Worm (Caenorhabditis elegans) whole organism, late embryonic: ENCODE results near the gene C07D8.5.

Source experiments
- ahr-1 ChIP-seq: sonication (generic microtip); optimal IDR thresholded peaks from 2 replicates; lab custom pipeline; 2016; ENCODE audit warnings: missing genetic modification characterization, missing compliant biosample characterization
- elt-2 ChIP-seq: sonication (generic microtip); optimal IDR thresholded peaks from 2 replicates; lab custom pipeline; 2016; ENCODE audit warnings: missing genetic modification reagents, missing genetic modification characterization, missing compliant biosample characterization
- fkh-10 ChIP-seq: fragments of 150-350 bp; optimal IDR thresholded peaks from 2 replicates; lab custom pipeline; 2014; ENCODE audit warnings: missing biosample characterization, missing genetic modification reagents, missing genetic modification characterization
- hlh-8 ChIP-seq: sonication (generic microtip); optimal IDR thresholded peaks from 2 replicates; lab custom pipeline; 2016; ENCODE audit warnings: missing genotype, missing genetic modification characterization, missing compliant biosample characterization
- nfya-1 ChIP-seq: sonication (generic microtip); optimal IDR thresholded peaks from 2 replicates; lab custom pipeline; 2017; ENCODE audit warnings: missing genetic modification characterization, mild to moderate bottlenecking, missing compliant biosample characterization, antibody characterized with exemption, moderate library complexity
- nhr-11 ChIP-seq: fragments of 150-350 bp; optimal IDR thresholded peaks from 2 replicates; lab custom pipeline; 2014; ENCODE audit warnings: missing biosample characterization, missing genetic modification characterization
- pha-4 ChIP-seq: fragments of 150-350 bp; optimal IDR thresholded peaks from 2 replicates; lab custom pipeline; 2018; ENCODE audit warnings: missing biosample characterization, missing genetic modification reagents, missing genetic modification characterization
- sdc-2 ChIP-seq: sonication (generic microtip); optimal IDR thresholded peaks from 2 replicates; lab custom pipeline; 2016; ENCODE audit warnings: missing genotype, missing genetic modification characterization, missing compliant biosample characterization

DNA sequence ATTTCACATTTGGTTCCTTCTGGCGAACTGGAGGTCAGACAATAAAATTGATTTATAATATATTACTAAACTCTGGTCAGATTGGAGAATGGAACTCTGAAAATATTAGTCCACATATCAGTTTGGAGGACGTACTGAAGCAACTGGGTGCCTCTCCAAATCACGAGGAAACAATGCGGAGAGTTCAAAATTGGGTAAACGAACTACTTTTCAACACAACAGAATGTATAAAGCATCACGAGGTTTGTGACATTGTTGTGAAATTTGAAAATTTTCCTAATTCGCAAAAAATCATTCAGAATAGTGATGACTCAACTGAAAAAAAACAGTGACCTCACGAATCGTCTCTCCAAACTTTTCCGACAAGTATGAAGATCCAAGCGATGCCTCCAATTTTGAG, 49.3 kb downstream of the C07D8.5 start, which contains the start of gene gad-2:
- TF ChIP-seq nhr-11 (tag; lab: Kevin White, UChicago), result no peak
- no peak for TF ChIP-seq sdc-2 (tag; lab: Kevin White, UChicago)
- TF ChIP-seq nfya-1 (tag; lab: Kevin White, UChicago), result no peak
- no peak for TF ChIP-seq fkh-10
- no peak for TF ChIP-seq ahr-1
- TF ChIP-seq pha-4 (tag; lab: Kevin White, UChicago), result no peak
- no peak for TF ChIP-seq hlh-8 (tag; lab: Kevin White, UChicago)
- TF ChIP-seq elt-2 (tag; lab: Kevin White, UChicago), result no peak
